Fruit fly (Drosophila melanogaster): Measurements from ENCODE around the gene Teh4.

dm6 chr3L:4157852-4158251 is 20.2 kb downstream of the Teh4 start:
- no peak for TF ChIP-seq usp (GFP tag; optimal IDR thresholded peaks at IDR 0.05)
- TF ChIP-seq CG8478 (optimal IDR thresholded peaks at IDR 0.05): no peak
- TF ChIP-seq psq (optimal IDR thresholded peaks at IDR 0.05): no peak

Measured in whole organism.